Fruit fly (Drosophila melanogaster) whole organism, embryonic: Measurements from ENCODE around the gene puc.

Source experiments
- Adf1 ChIP-seq: fragments of 200-800 bp; sonication (Bioruptor generic); IDR thresholded peaks from 2 replicates; pipeline ENCODE4 v1.3.6; 2022; ENCODE audit warnings: missing biosample characterization, missing genetic modification characterization
- Atf-2 ChIP-seq: fragments of 200-800 bp; sonication (Bioruptor generic); optimal IDR thresholded peaks from 2 replicates; lab custom pipeline; 2016; ENCODE audit warnings: missing biosample characterization, missing genetic modification characterization
- CG10209 ChIP-seq: fragments of 200-800 bp; sonication (Bioruptor generic); optimal IDR thresholded peaks from 3 replicates; lab custom pipeline; 2017; ENCODE audit warnings: missing biosample characterization, mild to moderate bottlenecking, missing genetic modification characterization, missing genetic modification reagents
- CG11398 ChIP-seq: fragments of 200-800 bp; sonication (Bioruptor generic); optimal IDR thresholded peaks from 2 replicates; lab custom pipeline; 2016; ENCODE audit warnings: missing biosample characterization, missing genetic modification characterization
- CG12942 ChIP-seq: fragments of 200-800 bp; sonication (Bioruptor generic); optimal IDR thresholded peaks from 3 replicates; lab custom pipeline; 2016; ENCODE audit warnings: missing biosample characterization, missing genetic modification characterization
- CG13123 ChIP-seq: fragments of 200-800 bp; sonication (Bioruptor generic); optimal IDR thresholded peaks from 2 replicates; lab custom pipeline; 2016; ENCODE audit warnings: missing biosample characterization, missing genetic modification characterization
- CG13296 ChIP-seq: fragments of 200-800 bp; sonication (Bioruptor generic); optimal IDR thresholded peaks from 3 replicates; lab custom pipeline; 2018; ENCODE audit warnings: missing biosample characterization, mild to moderate bottlenecking, missing genetic modification characterization
- CG14014 ChIP-seq: fragments of 200-800 bp; sonication (Bioruptor generic); IDR thresholded peaks from 2 replicates; pipeline ENCODE4 v1.3.6; 2022; ENCODE audit warnings: missing biosample characterization, missing genetic modification characterization
- CG14441 ChIP-seq: fragments of 200-800 bp; sonication (Bioruptor generic); IDR thresholded peaks from 2 replicates; pipeline ENCODE4 v1.3.6; 2022; ENCODE audit warnings: missing biosample characterization, missing genetic modification characterization
- CG14860 ChIP-seq: fragments of 200-800 bp; sonication (Bioruptor generic); IDR thresholded peaks from 3 replicates; pipeline ENCODE4 v1.3.6; 2022; ENCODE audit warnings: missing biosample characterization, missing genetic modification characterization; ENCODE audit not compliant: partially characterized antibody
- CG14965 ChIP-seq: fragments of 200-800 bp; sonication (Bioruptor generic); optimal IDR thresholded peaks from 2 replicates; lab custom pipeline; 2016; ENCODE audit warnings: missing biosample characterization, missing genetic modification characterization, borderline replicate concordance
- CG16815 ChIP-seq: fragments of 200-800 bp; sonication (Bioruptor generic); optimal IDR thresholded peaks from 3 replicates; lab custom pipeline; 2017; ENCODE audit warnings: missing biosample characterization, mild to moderate bottlenecking, missing genetic modification characterization
- CG17328 ChIP-seq: fragments of 200-800 bp; sonication (Bioruptor generic); IDR thresholded peaks from 2 replicates; pipeline ENCODE4 v1.3.6; 2022; ENCODE audit warnings: missing biosample characterization, missing genetic modification characterization
- CG2116 ChIP-seq: fragments of 200-800 bp; sonication (Bioruptor generic); optimal IDR thresholded peaks from 3 replicates; lab custom pipeline; 2018; ENCODE audit warnings: missing biosample characterization, mild to moderate bottlenecking, missing genetic modification characterization
- CG31388 ChIP-seq: fragments of 200-800 bp; sonication (Bioruptor generic); optimal IDR thresholded peaks from 2 replicates; lab custom pipeline; 2016; ENCODE audit warnings: missing biosample characterization, missing genetic modification characterization
- CG4282 ChIP-seq: fragments of 200-800 bp; sonication (Bioruptor generic); optimal IDR thresholded peaks from 2 replicates; lab custom pipeline; 2016; ENCODE audit warnings: missing biosample characterization, missing genetic modification characterization
- CG5180 ChIP-seq: fragments of 200-800 bp; sonication (Bioruptor generic); optimal IDR thresholded peaks from 3 replicates; lab custom pipeline; 2017; ENCODE audit warnings: missing biosample characterization, missing genetic modification characterization, mild to moderate bottlenecking, moderate library complexity, missing genetic modification reagents
- CG7745 ChIP-seq: fragments of 200-800 bp; sonication (Bioruptor generic); optimal IDR thresholded peaks from 2 replicates; lab custom pipeline; 2018; ENCODE audit warnings: missing biosample characterization, mild to moderate bottlenecking, missing genetic modification characterization, moderate library complexity
- CG8765 ChIP-seq: fragments of 200-800 bp; sonication (Bioruptor generic); IDR thresholded peaks from 2 replicates; pipeline ENCODE4 v1.3.6; 2022; ENCODE audit warnings: missing biosample characterization, missing genetic modification characterization
- CG8924 ChIP-seq: fragments of 200-800 bp; optimal IDR thresholded peaks from 3 replicates; lab custom pipeline; 2019; ENCODE audit warnings: missing biosample characterization, mild to moderate bottlenecking, missing genetic modification characterization, moderate library complexity
- CG9215 ChIP-seq: fragments of 200-800 bp; sonication (Bioruptor generic); IDR thresholded peaks from 2 replicates; pipeline ENCODE4 v1.3.6; 2022; ENCODE audit warnings: missing biosample characterization, missing genetic modification characterization
- Dbx ChIP-seq: fragments of 200-800 bp; sonication (Bioruptor generic); IDR thresholded peaks from 3 replicates; pipeline ENCODE4 v1.3.6; 2022; ENCODE audit warnings: missing biosample characterization, missing genetic modification characterization
- Dip3 ChIP-seq: fragments of 200-800 bp; sonication (Bioruptor generic); optimal IDR thresholded peaks from 3 replicates; lab custom pipeline; 2016; ENCODE audit warnings: missing biosample characterization, missing genetic modification characterization
- Dp ChIP-seq: fragments of 200-800 bp; sonication (Bioruptor generic); optimal IDR thresholded peaks from 2 replicates; lab custom pipeline; 2018; ENCODE audit warnings: missing biosample characterization, mild to moderate bottlenecking, missing genetic modification characterization, moderate library complexity
- Hand ChIP-seq: fragments of 200-800 bp; sonication (Bioruptor generic); optimal IDR thresholded peaks from 2 replicates; lab custom pipeline; 2017; ENCODE audit warnings: mild to moderate bottlenecking, missing biosample characterization, missing genetic modification reagents, missing genetic modification characterization
- Poxn ChIP-seq: fragments of 200-800 bp; sonication (Bioruptor generic); IDR thresholded peaks from 2 replicates; pipeline ENCODE4 v1.3.6; 2022; ENCODE audit warnings: missing biosample characterization, missing genetic modification characterization
- Scr ChIP-seq: fragments of 200-800 bp; sonication (Bioruptor generic); IDR thresholded peaks from 2 replicates; pipeline ENCODE4 v1.3.6; 2022; ENCODE audit warnings: missing biosample characterization, missing genetic modification characterization; ENCODE audit not compliant: partially characterized antibody
- abd-A ChIP-seq: fragments of 200-800 bp; sonication (Bioruptor generic); optimal IDR thresholded peaks from 3 replicates; lab custom pipeline; 2019; ENCODE audit warnings: missing biosample characterization, mild to moderate bottlenecking, missing genetic modification characterization, moderate library complexity
- al ChIP-seq: fragments of 200-800 bp; sonication (Bioruptor generic); IDR thresholded peaks from 2 replicates; pipeline ENCODE4 v1.3.6; 2022; ENCODE audit warnings: missing biosample characterization, missing genetic modification characterization
- amos ChIP-seq: fragments of 200-800 bp; sonication (Bioruptor generic); IDR thresholded peaks from 2 replicates; pipeline ENCODE4 v1.3.6; 2022; ENCODE audit warnings: missing biosample characterization, missing genetic modification characterization; ENCODE audit not compliant: partially characterized antibody
- bab2 ChIP-seq: fragments of 200-800 bp; sonication (Bioruptor generic); optimal IDR thresholded peaks from 2 replicates; lab custom pipeline; 2016; ENCODE audit warnings: missing biosample characterization, missing genetic modification characterization
- br ChIP-seq: fragments of >200 bp; optimal IDR thresholded peaks from 2 replicates; lab custom pipeline; 2017
- fd102C ChIP-seq: fragments of 200-800 bp; sonication (Bioruptor generic); optimal IDR thresholded peaks from 2 replicates; lab custom pipeline; 2018; ENCODE audit warnings: missing biosample characterization, mild to moderate bottlenecking, missing genetic modification characterization, moderate library complexity
- fu2 ChIP-seq: fragments of 200-800 bp; sonication (Bioruptor generic); optimal IDR thresholded peaks from 2 replicates; lab custom pipeline; 2016; ENCODE audit warnings: missing biosample characterization, missing genetic modification characterization
- gfzf ChIP-seq: fragments of 200-800 bp; sonication (Bioruptor generic); optimal IDR thresholded peaks from 2 replicates; lab custom pipeline; 2016; ENCODE audit warnings: missing biosample characterization, mild to moderate bottlenecking, missing genetic modification characterization, moderate library complexity
- gsb-n ChIP-seq: fragments of 200-800 bp; sonication (Bioruptor generic); optimal IDR thresholded peaks from 3 replicates; lab custom pipeline; 2018; ENCODE audit warnings: missing biosample characterization, mild to moderate bottlenecking, missing genetic modification characterization
- hkb ChIP-seq, 2 experiments: fragments of 200-800 bp in 1 of 2; fragments of >200 bp in 1 of 2; sonication (Bioruptor generic) in 1 of 2; IDR thresholded peaks in 1 of 2; optimal IDR thresholded peaks in 1 of 2; 2 replicates each; pipeline versions ENCODE4 v1.3.6 to Lab custom; 2017 to 2022; ENCODE audit warnings: missing biosample characterization in 1 of 2, missing genetic modification characterization in 1 of 2
- insv ChIP-seq, 2 experiments: fragments of 200-800 bp; sonication (Bioruptor generic); optimal IDR thresholded peaks; 3 replicates each; lab custom pipeline; 2016 to 2018; ENCODE audit warnings: missing biosample characterization in 2 of 2, missing genetic modification characterization in 2 of 2
- kah ChIP-seq: fragments of 200-800 bp; sonication (Bioruptor generic); optimal IDR thresholded peaks from 2 replicates; lab custom pipeline; 2018; ENCODE audit warnings: missing biosample characterization, mild to moderate bottlenecking, missing genetic modification characterization
- oc ChIP-seq: fragments of 200-800 bp; sonication (Bioruptor generic); optimal IDR thresholded peaks from 2 replicates; lab custom pipeline; 2018; ENCODE audit warnings: missing biosample characterization, mild to moderate bottlenecking, missing genetic modification characterization, moderate library complexity
- pfk ChIP-seq: fragments of 200-800 bp; sonication (Bioruptor generic); optimal IDR thresholded peaks from 2 replicates; lab custom pipeline; 2018; ENCODE audit warnings: missing biosample characterization, mild to moderate bottlenecking, missing genetic modification characterization, moderate library complexity
- pita ChIP-seq: fragments of 200-800 bp; sonication (Bioruptor generic); optimal IDR thresholded peaks from 2 replicates; lab custom pipeline; 2017; ENCODE audit warnings: missing biosample characterization, mild to moderate bottlenecking, missing genetic modification characterization
- psq ChIP-seq: fragments of 200-800 bp; sonication (Bioruptor generic); optimal IDR thresholded peaks from 2 replicates; lab custom pipeline; 2017; ENCODE audit warnings: missing biosample characterization, missing genetic modification characterization
- sc ChIP-seq, 3 experiments: fragments of >200 bp in 2 of 3; fragments of 200-800 bp in 1 of 3; sonication (Bioruptor generic) in 1 of 3; optimal IDR thresholded peaks; 2 replicates in 2 of 3; 3 replicates in 1 of 3; lab custom pipeline; 2017; ENCODE audit warnings: mild to moderate bottlenecking in 1 of 3, missing biosample characterization in 1 of 3, missing genetic modification characterization in 1 of 3, missing genetic modification reagents in 1 of 3
- sens-2 ChIP-seq: fragments of 200-800 bp; sonication (Bioruptor generic); IDR thresholded peaks from 2 replicates; pipeline ENCODE4 v1.3.6; 2022; ENCODE audit warnings: missing biosample characterization, missing genetic modification characterization
- sqz ChIP-seq: fragments of 200-800 bp; sonication (Bioruptor generic); optimal IDR thresholded peaks from 3 replicates; lab custom pipeline; 2018; ENCODE audit warnings: missing biosample characterization, mild to moderate bottlenecking, missing genetic modification characterization
- ssp ChIP-seq: fragments of 200-800 bp; sonication (Bioruptor generic); IDR thresholded peaks from 2 replicates; pipeline ENCODE4 v1.3.6; 2022; ENCODE audit warnings: missing biosample characterization, missing genetic modification characterization
- sug ChIP-seq: fragments of 200-800 bp; optimal IDR thresholded peaks from 2 replicates; lab custom pipeline; 2019; ENCODE audit warnings: missing biosample characterization, mild to moderate bottlenecking, missing genetic modification characterization, moderate library complexity
- tna ChIP-seq: fragments of 200-800 bp; sonication (Bioruptor generic); IDR thresholded peaks from 2 replicates; pipeline ENCODE4 v1.3.6; 2022; ENCODE audit warnings: missing biosample characterization, missing genetic modification characterization; ENCODE audit not compliant: partially characterized antibody

puc gene

DNA sequence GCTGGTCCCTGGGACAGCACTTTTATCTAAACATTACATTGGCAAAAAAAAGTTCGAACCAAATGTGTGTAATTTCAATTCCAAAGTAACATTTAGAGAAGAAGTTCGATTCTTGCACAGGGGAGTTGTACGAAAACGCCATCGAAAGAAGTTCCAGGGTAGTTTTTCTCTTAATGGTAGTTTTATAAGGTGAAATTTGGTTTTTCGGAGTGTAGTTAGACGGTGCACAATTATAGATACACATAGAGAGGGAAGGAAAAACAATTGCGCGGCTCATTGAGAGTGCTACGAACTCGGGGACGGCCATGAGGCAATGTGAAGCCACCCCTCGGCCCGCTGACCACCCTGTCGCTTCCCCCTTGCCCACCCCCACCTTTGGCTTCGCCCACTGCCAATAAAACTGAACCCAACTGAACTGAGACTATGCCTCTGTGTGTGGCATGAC lies 5.1 kb downstream of the puc start (continued):
- TF ChIP-seq CG8765 (no peak), sc (optimal IDR thresholded peaks at IDR 0.05; lab: Kevin White, UChicago) (no peak), sc (GFP tag; optimal IDR thresholded peaks at IDR 0.05; lab: Kevin White, UChicago) (peak; percentile 11), Poxn (0 out of 2 replicates have a peak, but pooled peaks have one; percentile 16), CG16815 (GFP tag; lab: Kevin White, UChicago) (peak; percentile 32), CG7745 (tag; lab: Kevin White, UChicago) (no peak), CG11398 (GFP tag; lab: Kevin White, UChicago) (peak; percentile 66), CG8924 (tag; lab: Kevin White, UChicago) (peak; percentile 50), CG17328 (GFP tag; lab: Robert Waterston, UW) (peak; percentile 58), pfk (GFP tag; lab: Kevin White, UChicago) (no peak), insv (GFP tag; optimal IDR thresholded peaks at IDR 0.05; lab: Kevin White, UChicago) (no peak), CG14014 (GFP tag; lab: Robert Waterston, UW) (peak; percentile 69), kah (GFP tag; lab: Kevin White, UChicago) (no peak), hkb (optimal IDR thresholded peaks at IDR 0.05; lab: Kevin White, UChicago) (no peak), hkb (GFP tag; IDR thresholded peaks at IDR 0.05; lab: Robert Waterston, UW) (peak; percentile 61), tna (GFP tag; lab: Robert Waterston, UW) (no peak), Dip3 (GFP tag; lab: Kevin White, UChicago) (peak; percentile 43), gsb-n (peak; percentile 45), Hand (GFP tag; lab: Kevin White, UChicago) (peak; percentile 38), CG13123 (GFP tag; lab: Kevin White, UChicago) (peak; percentile 33), Dbx (peak; percentile 53; the same call in 1 of the 3 replicates), ssp (GFP tag; lab: Robert Waterston, UW) (peak; percentile 40; the same call in 1 of the 2 replicates), CG14965 (GFP tag; lab: Kevin White, UChicago) (no peak), amos (GFP tag; lab: Robert Waterston, UW) (no peak), br (lab: Kevin White, UChicago) (no peak), al (GFP tag; lab: Robert Waterston, UW) (no peak), Adf1 (peak; percentile 30; the same call in 1 of the 2 replicates), CG2116 (GFP tag; lab: Kevin White, UChicago) (peak; percentile 24), CG10209 (GFP tag; lab: Kevin White, UChicago) (peak; percentile 61), CG9215 (peak; percentile 47; the same call in 1 of the 2 replicates), sens-2 (GFP tag; lab: Robert Waterston, UW) (0 out of 2 replicates have a peak, but pooled peaks have one; percentile 13), CG14860 (GFP tag; lab: Robert Waterston, UW) (no peak), CG13296 (GFP tag; lab: Kevin White, UChicago) (peak; percentile 22), oc (tag; lab: Kevin White, UChicago) (no peak), CG14441 (peak; percentile 58; the same call in 1 of the 2 replicates), psq (GFP tag; lab: Kevin White, UChicago) (no peak), Atf-2 (peak; percentile 37), Dp (GFP tag; lab: Kevin White, UChicago) (no peak), sug (tag; lab: Kevin White, UChicago) (peak; percentile 41), CG4282 (peak; percentile 56), gfzf (GFP tag; lab: Kevin White, UChicago) (no peak), fu2 (GFP tag; lab: Kevin White, UChicago) (peak; percentile 40), abd-A (tag; lab: Kevin White, UChicago) (peak; percentile 49), sqz (GFP tag; lab: Kevin White, UChicago) (no peak), Scr (GFP tag; lab: Robert Waterston, UW) (no peak), CG12942 (GFP tag; lab: Kevin White, UChicago) (peak; percentile 42), pita (no peak), fd102C (no peak), CG31388 (no peak), bab2 (GFP tag; lab: Kevin White, UChicago) (peak; percentile 71), CG5180 (GFP tag; lab: Kevin White, UChicago) (peak; percentile 24)
